Worm (Caenorhabditis elegans): ENCODE data around the gene ZK757.10.

ZK757.10 gene

DNA sequence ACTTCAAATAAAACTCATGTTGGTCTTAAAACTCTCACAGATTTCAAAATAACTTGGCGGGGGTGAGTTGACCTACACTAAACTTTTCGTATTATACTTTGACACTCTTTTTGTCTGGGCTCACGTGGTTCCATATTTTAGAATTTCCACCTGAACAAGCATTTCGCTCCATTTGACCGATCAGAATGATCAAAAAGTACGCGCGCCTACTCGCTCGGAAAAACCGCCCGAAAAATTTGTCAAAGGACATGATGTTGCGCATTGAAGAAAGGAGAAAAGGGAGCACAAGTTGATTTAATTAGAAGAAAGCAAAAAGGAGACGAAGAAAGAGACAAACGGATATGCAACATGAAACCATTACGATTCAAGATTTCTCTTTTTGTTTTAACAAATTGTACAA lies 9.3 kb downstream of the ZK757.10 start:
- TF ChIP-seq Y53F4B.3 (GFP tag; IDR thresholded peaks at IDR 0.05) = no peak
- TF ChIP-seq nhr-90 (tag; optimal IDR thresholded peaks at IDR 0.05) = no peak
- no peak for TF ChIP-seq sea-2 (GFP tag; IDR thresholded peaks at IDR 0.05)
- no peak for TF ChIP-seq F57A8.1 (GFP tag; optimal IDR thresholded peaks at IDR 0.05)
- TF ChIP-seq ZK185.1 (tag; optimal IDR thresholded peaks at IDR 0.05; ENCODE audit: poor library complexity, severe bottlenecking) = no peak
- no peak for TF ChIP-seq ccch-3 (GFP tag; optimal IDR thresholded peaks at IDR 0.05)
- TF ChIP-seq tlf-1 (GFP tag; optimal IDR thresholded peaks at IDR 0.05) = no peak
- no peak for TF ChIP-seq somi-1 (GFP tag; optimal IDR thresholded peaks at IDR 0.05)
- TF ChIP-seq F39B2.1 (GFP tag; IDR thresholded peaks at IDR 0.05) = no peak
- no peak for TF ChIP-seq sdz-38 (tag; optimal IDR thresholded peaks at IDR 0.05)
- TF ChIP-seq Y53G8AR.9 (GFP tag; conservative IDR thresholded peaks at IDR 0.05) = no peak
- TF ChIP-seq F33H1.4 (GFP tag; IDR thresholded peaks at IDR 0.05) = no peak

DNA sequence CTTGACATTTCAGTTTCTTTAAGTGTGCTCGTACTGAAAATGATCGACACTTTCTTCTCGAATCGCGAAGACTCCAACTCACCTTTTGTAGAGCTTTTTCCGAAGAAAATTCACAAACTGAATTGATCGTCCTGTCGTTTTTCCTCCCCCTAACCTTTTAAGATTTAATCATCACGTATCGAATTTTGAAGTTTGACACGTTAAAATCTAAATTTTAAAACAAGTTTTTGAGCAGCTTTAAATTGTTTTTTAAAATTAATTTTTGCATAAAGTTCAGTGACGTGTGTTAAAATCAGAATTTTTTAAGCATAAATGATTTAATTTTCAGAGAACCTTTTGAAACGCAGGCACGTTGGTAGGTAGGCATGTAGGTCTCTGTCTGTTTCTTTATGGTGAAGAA lies 14.3 kb downstream of the ZK757.10 start, which contains the start of gene alg-4:
Gene alg-4, minus strand, starts transcription at position 101 of the 400 bp plus-strand sequence.
- TF ChIP-seq Y67H2A.10 (GFP tag; conservative IDR thresholded peaks at IDR 0.05) (no peak), snpc-1.3 (tag; optimal IDR thresholded peaks at IDR 0.05; ENCODE audit: insufficient read depth) (no peak), lsy-27 (tag; optimal IDR thresholded peaks at IDR 0.05; ENCODE audit: borderline replicate concordance, insufficient read depth) (no peak), bed-1 (GFP tag; IDR thresholded peaks at IDR 0.05) (no peak), hlh-12 (tag; optimal IDR thresholded peaks at IDR 0.05) (no peak), rpc-1 (optimal IDR thresholded peaks at IDR 0.05) (no peak), rpc-1 (tag; optimal IDR thresholded peaks at IDR 0.05) (no peak), aptf-3 (GFP tag; IDR thresholded peaks at IDR 0.05) (no peak), T07F8.4 (tag; optimal IDR thresholded peaks at IDR 0.05) (no peak), madf-8 (GFP tag; conservative IDR thresholded peaks at IDR 0.05) (no peak), F57A8.1 (GFP tag; optimal IDR thresholded peaks at IDR 0.05) (no peak), F23B12.7 (tag; optimal IDR thresholded peaks at IDR 0.05; ENCODE audit: insufficient read depth) (no peak), mel-28 (tag; optimal IDR thresholded peaks at IDR 0.05; ENCODE audit: borderline replicate concordance) (no peak), madf-3 (GFP tag; IDR thresholded peaks at IDR 0.05) (no peak), ets-4 (GFP tag; optimal IDR thresholded peaks at IDR 0.05) (no peak), tlf-1 (GFP tag; optimal IDR thresholded peaks at IDR 0.05) (no peak), somi-1 (GFP tag; optimal IDR thresholded peaks at IDR 0.05) (no peak), ama-1 (optimal IDR thresholded peaks at IDR 0.05) (no peak), ama-1 (GFP tag; optimal IDR thresholded peaks at IDR 0.05) (no peak), ZK185.1 (tag; optimal IDR thresholded peaks at IDR 0.05; ENCODE audit: poor library complexity, severe bottlenecking) (no peak)

- no peak for TF ChIP-seq let-607 (tag; optimal IDR thresholded peaks at IDR 0.05)
- TF ChIP-seq K11D2.4 (GFP tag; IDR thresholded peaks at IDR 0.05) = no peak
- no peak for TF ChIP-seq F57A8.1 (GFP tag; optimal IDR thresholded peaks at IDR 0.05)
- TF ChIP-seq K12H6.12 (tag; optimal IDR thresholded peaks at IDR 0.05) = no peak
- no peak for TF ChIP-seq F33H1.4 (GFP tag; IDR thresholded peaks at IDR 0.05)
- no peak for TF ChIP-seq ceh-79 (tag; optimal IDR thresholded peaks at IDR 0.05)
- no peak for TF ChIP-seq attf-6 (GFP tag; IDR thresholded peaks at IDR 0.05)
- no peak for TF ChIP-seq efl-1 (GFP tag; optimal IDR thresholded peaks at IDR 0.05)
- TF ChIP-seq mxl-1 (tag; optimal IDR thresholded peaks at IDR 0.05) = no peak
- no peak for TF ChIP-seq tbp1 (GFP tag; optimal IDR thresholded peaks at IDR 0.05)
- TF ChIP-seq F52B5.7 (tag; optimal IDR thresholded peaks at IDR 0.05) = no peak
- no peak for TF ChIP-seq nhr-179 (tag; optimal IDR thresholded peaks at IDR 0.05)
- TF ChIP-seq sdz-38 (tag; optimal IDR thresholded peaks at IDR 0.05) = no peak
- no peak for TF ChIP-seq ets-4 (GFP tag; optimal IDR thresholded peaks at IDR 0.05)
- no peak for TF ChIP-seq Y95B8A.8 (GFP tag; IDR thresholded peaks at IDR 0.05)
- TF ChIP-seq pha-4 (tag; optimal IDR thresholded peaks at IDR 0.05) = no peak
- no peak for TF ChIP-seq sptf-2 (GFP tag; optimal IDR thresholded peaks at IDR 0.05)
- TF ChIP-seq C17E4.6 (GFP tag; IDR thresholded peaks at IDR 0.05) = no peak
These were observed 15.8 kb downstream of the ZK757.10 start, which contains the start of gene mam-7 for ce11 chrIII:9892855-9893254. Gene mam-7, plus strand, starts transcription at chrIII:9893155.

All from whole organism, young adult.